Fruit fly (Drosophila melanogaster) whole organism, embryonic: ENCODE results near the gene CG15141.

Source experiments
- cad ChIP-seq: fragments of >200 bp; optimal IDR thresholded peaks from 2 replicates; lab custom pipeline; 2017; ENCODE audit warnings: missing biosample characterization, missing genetic modification characterization
- pho ChIP-seq: fragments of 200-800 bp; sonication (Bioruptor generic); optimal IDR thresholded peaks from 2 replicates; lab custom pipeline; 2016; ENCODE audit warnings: missing biosample characterization, missing genetic modification characterization

DNA sequence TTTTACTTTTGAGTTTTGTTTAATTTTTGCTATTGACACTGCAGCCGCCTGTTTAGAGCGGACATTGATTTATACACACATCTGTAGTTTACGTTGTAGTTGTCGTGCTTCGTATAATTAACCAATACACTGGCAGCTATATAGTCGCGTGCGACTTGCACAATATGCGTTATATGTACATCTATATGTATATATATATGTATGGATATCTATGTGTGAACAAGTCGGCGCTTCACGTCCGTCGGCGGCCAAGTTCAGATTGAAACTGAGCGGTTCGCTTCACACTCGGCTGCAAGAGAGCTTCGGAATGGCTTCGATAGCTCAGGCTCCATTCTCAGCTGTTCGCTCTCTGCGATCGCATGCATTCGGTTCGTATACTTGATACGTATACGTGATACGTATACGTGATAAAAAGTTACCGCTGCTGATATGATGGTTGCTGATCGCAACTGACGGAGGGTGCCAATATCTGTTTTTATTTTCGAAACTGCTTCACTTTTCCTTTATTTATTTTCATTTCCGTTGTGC is 17.6 kb downstream of the CG15141 start:
- TF ChIP-seq cad (GFP tag; lab: Kevin White, UChicago) = no peak
- no peak for TF ChIP-seq pho (GFP tag; lab: Kevin White, UChicago)
